Fruit fly (Drosophila melanogaster): ENCODE measurements around the gene Sema1a.

dm6 chr2L:8715454-8715853 is 173.5 kb downstream of the Sema1a start:
- TF ChIP-seq CG8478 (optimal IDR thresholded peaks at IDR 0.05): no peak
- no peak for TF ChIP-seq CTCF (optimal IDR thresholded peaks at IDR 0.05)

Data from S2 (cell line).